Worm (Caenorhabditis elegans) whole organism, L3 larva: ENCODE data around the gene R08D7.5.

Experiments used
- R02D3.7 ChIP-seq: fragments of 150-350 bp; optimal IDR thresholded peaks from 2 replicates; lab custom pipeline; 2014; ENCODE audit warnings: missing biosample characterization, missing genetic modification characterization
- ZK546.5 ChIP-seq: sonication (generic microtip); optimal IDR thresholded peaks from 2 replicates; lab custom pipeline; 2017; ENCODE audit warnings: missing biosample characterization, missing genetic modification characterization
- aly-2 ChIP-seq: fragments of 150-350 bp; optimal IDR thresholded peaks from 2 replicates; lab custom pipeline; 2014; ENCODE audit warnings: missing biosample characterization, missing genetic modification characterization
- ama-1 ChIP-seq: fragments of 150-350 bp; optimal IDR thresholded peaks from 2 replicates; lab custom pipeline; 2018
- ceh-16 ChIP-seq: sonication (generic microtip); optimal IDR thresholded peaks from 2 replicates; lab custom pipeline; 2017; ENCODE audit warnings: missing biosample characterization, missing genetic modification characterization
- ceh-28 ChIP-seq: fragments of 150-350 bp; optimal IDR thresholded peaks from 2 replicates; lab custom pipeline; 2014; ENCODE audit warnings: missing biosample characterization, missing genetic modification reagents, missing genetic modification characterization
- ceh-82 ChIP-seq: fragments of 150-350 bp; optimal IDR thresholded peaks from 2 replicates; lab custom pipeline; 2014; ENCODE audit warnings: missing biosample characterization, missing genetic modification characterization
- ceh-9 ChIP-seq: sonication (generic microtip); optimal IDR thresholded peaks from 2 replicates; lab custom pipeline; 2018; ENCODE audit warnings: missing biosample characterization, missing genetic modification characterization
- daf-12 ChIP-seq: fragments of 150-350 bp; optimal IDR thresholded peaks from 2 replicates; lab custom pipeline; 2014; ENCODE audit warnings: missing biosample characterization, missing genetic modification reagents, missing genetic modification characterization
- egl-27 ChIP-seq: sonication (generic microtip); optimal IDR thresholded peaks from 4 replicates; lab custom pipeline; 2017; ENCODE audit warnings: missing biosample characterization, missing genetic modification reagents, missing genetic modification characterization
- egl-5 ChIP-seq: fragments of 150-350 bp; optimal IDR thresholded peaks from 2 replicates; lab custom pipeline; 2017; ENCODE audit warnings: missing biosample characterization, missing genetic modification reagents, missing genetic modification characterization, inconsistent platforms
- elt-1 ChIP-seq: fragments of 150-350 bp; optimal IDR thresholded peaks from 2 replicates; lab custom pipeline; 2014; ENCODE audit warnings: missing biosample characterization, missing genetic modification characterization
- elt-2 ChIP-seq: sonication (generic microtip); optimal IDR thresholded peaks from 2 replicates; lab custom pipeline; 2016; ENCODE audit warnings: missing genetic modification reagents, mild to moderate bottlenecking, missing genetic modification characterization, missing compliant biosample characterization
- elt-3 ChIP-seq, 3 experiments: fragments of 150-350 bp in 1 of 3; sonication (generic microtip) in 2 of 3; optimal IDR thresholded peaks; 2 replicates in 2 of 3; 4 replicates in 1 of 3; lab custom pipeline; 2014 to 2017; ENCODE audit warnings: missing biosample characterization in 3 of 3, missing genetic modification characterization in 3 of 3
- eor-1 ChIP-seq, 2 experiments: fragments of 150-350 bp; optimal IDR thresholded peaks; 2 replicates each; lab custom pipeline; 2014 to 2018; ENCODE audit warnings: missing biosample characterization in 2 of 2, missing genetic modification characterization in 2 of 2
- fkh-10 ChIP-seq: sonication (generic microtip); optimal IDR thresholded peaks from 2 replicates; lab custom pipeline; 2017; ENCODE audit warnings: missing biosample characterization, missing genetic modification reagents, missing genetic modification characterization
- fkh-2 ChIP-seq: fragments of 150-350 bp; optimal IDR thresholded peaks from 2 replicates; lab custom pipeline; 2014; ENCODE audit warnings: missing biosample characterization, missing genetic modification reagents, missing genetic modification characterization
- fos-1 ChIP-seq: fragments of 150-350 bp; optimal IDR thresholded peaks from 2 replicates; lab custom pipeline; 2014; ENCODE audit warnings: missing biosample characterization, missing genetic modification characterization
- hmg-11 ChIP-seq: sonication (generic microtip); optimal IDR thresholded peaks from 2 replicates; lab custom pipeline; 2016; ENCODE audit warnings: missing genetic modification characterization, missing compliant biosample characterization
- jun-1 ChIP-seq: fragments of 150-350 bp; optimal IDR thresholded peaks from 2 replicates; lab custom pipeline; 2014; ENCODE audit warnings: missing biosample characterization, missing genetic modification reagents, missing genetic modification characterization
- lin-15B ChIP-seq: fragments of 150-350 bp; optimal IDR thresholded peaks from 2 replicates; lab custom pipeline; 2014; ENCODE audit warnings: missing biosample characterization, missing genetic modification characterization
- lin-39 ChIP-seq: fragments of 150-350 bp; optimal IDR thresholded peaks from 2 replicates; lab custom pipeline; 2018; ENCODE audit warnings: missing biosample characterization, missing genetic modification reagents, missing genetic modification characterization
- lsy-12 ChIP-seq: sonication (generic microtip); optimal IDR thresholded peaks from 2 replicates; lab custom pipeline; 2016; ENCODE audit warnings: mild to moderate bottlenecking, missing genetic modification characterization, missing compliant biosample characterization
- mdl-1 ChIP-seq: fragments of 150-350 bp; optimal IDR thresholded peaks from 2 replicates; lab custom pipeline; 2014; ENCODE audit warnings: missing biosample characterization, missing genetic modification characterization
- mml-1 ChIP-seq: fragments of 150-350 bp; sonication (generic microtip); optimal IDR thresholded peaks from 3 replicates; lab custom pipeline; 2014; ENCODE audit warnings: missing biosample characterization, missing genetic modification characterization
- nfya-1 ChIP-seq: sonication (generic microtip); optimal IDR thresholded peaks from 2 replicates; lab custom pipeline; 2017; ENCODE audit warnings: missing genetic modification characterization, mild to moderate bottlenecking, missing compliant biosample characterization, antibody characterized with exemption, moderate library complexity; ENCODE audit not compliant: insufficient read depth
- nhr-11 ChIP-seq: fragments of 150-350 bp; optimal IDR thresholded peaks from 2 replicates; lab custom pipeline; 2014; ENCODE audit warnings: missing biosample characterization, missing genetic modification characterization
- nhr-12 ChIP-seq: fragments of 150-350 bp; optimal IDR thresholded peaks from 2 replicates; lab custom pipeline; 2014; ENCODE audit warnings: missing biosample characterization, missing genetic modification characterization
- nhr-23 ChIP-seq: fragments of 150-350 bp; optimal IDR thresholded peaks from 2 replicates; lab custom pipeline; 2014; ENCODE audit warnings: missing biosample characterization, missing genetic modification reagents, missing genetic modification characterization
- nhr-237 ChIP-seq: fragments of 150-350 bp; optimal IDR thresholded peaks from 2 replicates; lab custom pipeline; 2014; ENCODE audit warnings: missing biosample characterization, missing genetic modification characterization
- nhr-25 ChIP-seq: sonication (generic microtip); optimal IDR thresholded peaks from 2 replicates; lab custom pipeline; 2017; ENCODE audit warnings: missing biosample characterization, missing genetic modification characterization
- nhr-28 ChIP-seq: fragments of 150-350 bp; optimal IDR thresholded peaks from 2 replicates; lab custom pipeline; 2014; ENCODE audit warnings: missing biosample characterization, missing genetic modification characterization
- nhr-43 ChIP-seq: sonication (generic microtip); optimal IDR thresholded peaks from 2 replicates; lab custom pipeline; 2016; ENCODE audit warnings: mild to moderate bottlenecking, missing genetic modification characterization, missing compliant biosample characterization; ENCODE audit not compliant: poor library complexity, severe bottlenecking
- nhr-67 ChIP-seq: fragments of 150-350 bp; optimal IDR thresholded peaks from 2 replicates; lab custom pipeline; 2014; ENCODE audit warnings: missing biosample characterization, missing genetic modification characterization
- nhr-76 ChIP-seq: fragments of 150-350 bp; sonication (generic microtip); optimal IDR thresholded peaks from 5 replicates; lab custom pipeline; 2014; ENCODE audit warnings: missing biosample characterization, missing genetic modification characterization
- nhr-77 ChIP-seq: fragments of 150-350 bp; optimal IDR thresholded peaks from 2 replicates; lab custom pipeline; 2014; ENCODE audit warnings: missing biosample characterization, missing genetic modification characterization
- pha-4 ChIP-seq: fragments of 150-350 bp; optimal IDR thresholded peaks from 2 replicates; lab custom pipeline; 2014; ENCODE audit warnings: missing biosample characterization, missing genetic modification reagents, missing genetic modification characterization
- pqm-1 ChIP-seq: fragments of 150-350 bp; optimal IDR thresholded peaks from 2 replicates; lab custom pipeline; 2017; ENCODE audit warnings: missing biosample characterization, missing genetic modification characterization, inconsistent platforms
- sea-2 ChIP-seq: fragments of 150-350 bp; sonication (generic microtip); optimal IDR thresholded peaks from 4 replicates; lab custom pipeline; 2014; ENCODE audit warnings: missing biosample characterization, missing genetic modification reagents, missing genetic modification characterization
- skn-1 ChIP-seq: fragments of 150-350 bp; optimal IDR thresholded peaks from 2 replicates; lab custom pipeline; 2014; ENCODE audit warnings: missing biosample characterization, missing genetic modification characterization
- snpc-4 ChIP-seq: fragments of 150-350 bp; optimal IDR thresholded peaks from 2 replicates; lab custom pipeline; 2014; ENCODE audit warnings: missing biosample characterization, missing genetic modification characterization
- tbx-2 ChIP-seq: sonication (generic microtip); optimal IDR thresholded peaks from 2 replicates; lab custom pipeline; 2016; ENCODE audit warnings: mild to moderate bottlenecking, missing genetic modification characterization, missing compliant biosample characterization
- unc-39 ChIP-seq: sonication (generic microtip); optimal IDR thresholded peaks from 4 replicates; lab custom pipeline; 2017; ENCODE audit warnings: missing biosample characterization, missing genetic modification characterization
- unc-62 ChIP-seq: fragments of 150-350 bp; sonication (generic microtip); optimal IDR thresholded peaks from 4 replicates; lab custom pipeline; 2014; ENCODE audit warnings: missing biosample characterization, missing genetic modification reagents, missing genetic modification characterization
- zag-1 ChIP-seq: fragments of 150-350 bp; optimal IDR thresholded peaks from 2 replicates; lab custom pipeline; 2014; ENCODE audit warnings: missing biosample characterization, missing genetic modification characterization
- ztf-11 ChIP-seq: fragments of 150-350 bp; optimal IDR thresholded peaks from 2 replicates; lab custom pipeline; 2014; ENCODE audit warnings: missing biosample characterization, missing genetic modification characterization
- ztf-4 ChIP-seq: fragments of 150-350 bp; optimal IDR thresholded peaks from 2 replicates; lab custom pipeline; 2014; ENCODE audit warnings: missing biosample characterization, missing genetic modification characterization

R08D7.5 gene

DNA sequence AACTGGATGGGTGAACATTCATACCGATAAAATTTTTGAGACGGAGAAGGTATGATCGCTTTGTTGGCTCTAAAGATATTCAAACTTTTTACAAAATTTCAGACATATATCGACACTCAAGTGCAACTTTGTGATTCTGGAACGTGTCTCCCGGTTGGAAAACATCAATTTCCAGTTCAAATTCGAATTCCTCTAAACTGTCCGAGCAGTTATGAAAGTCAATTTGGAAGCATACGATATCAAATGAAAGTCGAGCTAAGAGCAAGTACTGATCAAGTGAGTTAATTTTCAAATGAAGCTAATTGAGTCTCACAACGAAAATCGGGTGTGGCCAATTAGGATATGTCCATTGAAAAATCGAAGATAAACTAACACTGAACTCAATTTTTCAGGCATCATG, 39.5 kb upstream of the R08D7.5 start:
- TF ChIP-seq egl-27 (tag; lab: Kevin White, UChicago) (no peak), zag-1 (tag; lab: Kevin White, UChicago) (no peak), nhr-23 (tag; lab: Kevin White, UChicago) (no peak)

- TF ChIP-seq nhr-11 (tag; lab: Kevin White, UChicago), result no peak
- TF ChIP-seq nhr-77 (tag; lab: Kevin White, UChicago), result no peak
- TF ChIP-seq mdl-1 (tag; lab: Kevin White, UChicago), result no peak
- no peak for TF ChIP-seq nhr-23 (tag; lab: Kevin White, UChicago)
- no peak for TF ChIP-seq nhr-12 (tag; lab: Kevin White, UChicago)
- no peak for TF ChIP-seq nhr-67 (tag; lab: Kevin White, UChicago)
- TF ChIP-seq pqm-1 (tag; lab: Kevin White, UChicago), result no peak
- TF ChIP-seq nfya-1 (tag; lab: Kevin White, UChicago), result peak; percentile 71
- TF ChIP-seq elt-2, result peak; percentile 62
- TF ChIP-seq aly-2 (tag; lab: Kevin White, UChicago), result no peak
- TF ChIP-seq tbx-2, result peak; percentile 67
- TF ChIP-seq lin-15B, result peak; percentile 39
- TF ChIP-seq hmg-11, result peak; percentile 90
- no peak for TF ChIP-seq ceh-28
- no peak for TF ChIP-seq pha-4 (tag; lab: Kevin White, UChicago)
- TF ChIP-seq ztf-11 (tag; lab: Kevin White, UChicago), result no peak
- TF ChIP-seq elt-1 (tag; lab: Kevin White, UChicago), result no peak
- no peak for TF ChIP-seq R02D3.7 (tag; lab: Kevin White, UChicago)
- no peak for TF ChIP-seq ZK546.5
- TF ChIP-seq unc-39, result no peak
- TF ChIP-seq ceh-82 (tag; lab: Kevin White, UChicago), result peak; percentile 9
- TF ChIP-seq egl-27 (tag; lab: Kevin White, UChicago), result peak; percentile 20
- no peak for TF ChIP-seq mml-1 (tag; lab: Kevin White, UChicago)
- no peak for TF ChIP-seq nhr-237 (tag; lab: Kevin White, UChicago)
- TF ChIP-seq daf-12 (tag; lab: Kevin White, UChicago), result no peak
- TF ChIP-seq elt-3 (tag; optimal IDR thresholded peaks at IDR 0.05; lab: Kevin White, UChicago), result no peak
- TF ChIP-seq lsy-12, result peak; percentile 65
- peak; percentile 82 for TF ChIP-seq lin-39 (tag; lab: Kevin White, UChicago)
- no peak for TF ChIP-seq ztf-4 (tag; lab: Kevin White, UChicago)
- TF ChIP-seq nhr-43 (tag; lab: Kevin White, UChicago), result peak; percentile 72
- TF ChIP-seq fos-1 (tag; lab: Kevin White, UChicago), result no peak
- TF ChIP-seq snpc-4 (tag; lab: Kevin White, UChicago), result peak; percentile 41
- TF ChIP-seq nhr-76, result no peak
- TF ChIP-seq nhr-28 (tag; lab: Kevin White, UChicago), result no peak
- TF ChIP-seq jun-1, result no peak
- TF ChIP-seq sea-2 (GFP tag; lab: Kevin White, UChicago), result no peak
- peak; percentile 57 for TF ChIP-seq egl-5 (tag; lab: Kevin White, UChicago)
- no peak for TF ChIP-seq unc-62 (GFP tag; lab: Kevin White, UChicago)
- TF ChIP-seq ama-1 (lab: Kevin White, UChicago), result no peak
- TF ChIP-seq zag-1 (tag; lab: Kevin White, UChicago), result no peak
- TF ChIP-seq ceh-16 (tag; lab: Kevin White, UChicago), result no peak
- TF ChIP-seq ceh-9 (tag; lab: Kevin White, UChicago), result no peak
- no peak for TF ChIP-seq fkh-10 (GFP tag; lab: Kevin White, UChicago)
- TF ChIP-seq eor-1 (tag; optimal IDR thresholded peaks at IDR 0.05; lab: Kevin White, UChicago), result no peak
- TF ChIP-seq skn-1, result peak; percentile 78
- peak; percentile 26 for TF ChIP-seq nhr-25 (tag; lab: Kevin White, UChicago)
- TF ChIP-seq fkh-2 (tag; lab: Kevin White, UChicago), result no peak
Measured at ce11 chrIII:8937571-8937970, 36.4 kb upstream of the R08D7.5 start.
